Worm (Caenorhabditis elegans) whole organism, late embryonic: ENCODE measurements around the gene kel-1.

Source experiments
- T23F11.4 ChIP-seq: fragments of 200-800 bp; sonication (Bioruptor generic); optimal IDR thresholded peaks from 2 replicates; lab custom pipeline; 2018; ENCODE audit warnings: mild to moderate bottlenecking, missing genetic modification characterization, missing compliant biosample characterization
- ceh-24 ChIP-seq: sonication (generic microtip); optimal IDR thresholded peaks from 2 replicates; lab custom pipeline; 2016; ENCODE audit warnings: mild to moderate bottlenecking, missing genetic modification characterization, missing compliant biosample characterization
- ceh-31 ChIP-seq: sonication (generic microtip); optimal IDR thresholded peaks from 2 replicates; lab custom pipeline; 2016; ENCODE audit warnings: missing genetic modification characterization, missing compliant biosample characterization
- che-1 ChIP-seq: sonication (generic microtip); optimal IDR thresholded peaks from 2 replicates; lab custom pipeline; 2016; ENCODE audit warnings: mild to moderate bottlenecking, missing genetic modification characterization, missing compliant biosample characterization
- ets-4 ChIP-seq: sonication (generic microtip); optimal IDR thresholded peaks from 2 replicates; lab custom pipeline; 2016; ENCODE audit warnings: missing genetic modification characterization, missing compliant biosample characterization
- hlh-30 ChIP-seq: sonication (generic microtip); optimal IDR thresholded peaks from 2 replicates; lab custom pipeline; 2017; ENCODE audit warnings: antibody characterized with exemption, missing genetic modification characterization, missing compliant biosample characterization; ENCODE audit not compliant: insufficient read depth
- madf-2 ChIP-seq: sonication (generic microtip); optimal IDR thresholded peaks from 2 replicates; lab custom pipeline; 2017; ENCODE audit warnings: missing genetic modification characterization, missing compliant biosample characterization
- nhr-11 ChIP-seq: fragments of 150-350 bp; optimal IDR thresholded peaks from 2 replicates; lab custom pipeline; 2014; ENCODE audit warnings: missing biosample characterization, missing genetic modification characterization
- pha-4 ChIP-seq: fragments of 150-350 bp; optimal IDR thresholded peaks from 2 replicates; lab custom pipeline; 2018; ENCODE audit warnings: missing biosample characterization, missing genetic modification reagents, missing genetic modification characterization
- sdc-2 ChIP-seq: sonication (generic microtip); optimal IDR thresholded peaks from 2 replicates; lab custom pipeline; 2016; ENCODE audit warnings: missing genotype, missing genetic modification characterization, missing compliant biosample characterization
- unc-42 ChIP-seq: sonication (generic microtip); optimal IDR thresholded peaks from 2 replicates; lab custom pipeline; 2016; ENCODE audit warnings: missing genotype, missing genetic modification characterization, missing compliant biosample characterization

ce11 chrII:11714728-11715127, 26.0 kb downstream of the kel-1 start:
- no peak for TF ChIP-seq hlh-30
- TF ChIP-seq che-1: no peak
- no peak for TF ChIP-seq pha-4 (tag; lab: Kevin White, UChicago)
- no peak for TF ChIP-seq ceh-24 (tag; lab: Kevin White, UChicago)
- TF ChIP-seq T23F11.4: no peak
- TF ChIP-seq unc-42 (tag; lab: Kevin White, UChicago): no peak
- TF ChIP-seq ceh-31 (tag; lab: Kevin White, UChicago): no peak
- TF ChIP-seq nhr-11 (tag; lab: Kevin White, UChicago): no peak
- TF ChIP-seq ets-4 (tag; lab: Kevin White, UChicago): no peak
- no peak for TF ChIP-seq madf-2
- no peak for TF ChIP-seq sdc-2 (tag; lab: Kevin White, UChicago)
